Fruit fly (Drosophila melanogaster): ENCODE measurements around the gene CG9121.

The CG9121 gene

DNA sequence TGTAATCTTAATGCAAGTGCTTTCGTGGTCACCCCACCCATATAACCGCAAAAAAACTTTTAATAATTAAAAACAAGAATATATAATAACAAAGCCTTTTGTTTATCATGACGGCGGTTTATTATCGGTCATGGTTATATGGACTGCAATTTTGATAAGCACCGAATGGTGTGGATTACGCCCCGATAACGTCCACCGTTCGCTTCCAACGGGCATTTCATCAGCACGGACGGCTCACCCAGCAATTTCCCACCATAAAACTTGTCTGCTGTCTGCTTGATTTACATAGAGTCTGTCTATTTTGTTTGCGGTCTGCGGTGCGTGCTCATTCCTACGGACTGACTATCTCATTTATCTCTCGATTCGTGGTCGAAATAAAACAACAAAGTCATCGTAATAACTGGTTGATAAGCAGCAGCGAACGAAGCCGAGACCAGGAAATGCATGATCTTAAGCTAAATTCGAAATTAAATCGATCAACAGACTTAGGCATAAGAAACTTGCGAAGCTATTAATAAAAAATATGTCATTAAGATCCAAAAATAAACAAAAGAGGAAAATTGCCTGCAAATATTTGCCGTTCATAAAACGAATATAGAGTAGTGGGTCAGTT, 44.6 kb upstream of the CG9121 start (continued):
- TF ChIP-seq CG2678 (tag; optimal IDR thresholded peaks at IDR 0.05) (peak; percentile 51), CG33213 (GFP tag; optimal IDR thresholded peaks at IDR 0.05) (no peak), otp (GFP tag; IDR thresholded peaks at IDR 0.05) (no peak), CG17829 (tag; optimal IDR thresholded peaks at IDR 0.05) (no peak), CG11247 (GFP tag; IDR thresholded peaks at IDR 0.05) (no peak), chm (GFP tag; IDR thresholded peaks at IDR 0.05) (no peak), Opbp (GFP tag; IDR thresholded peaks at IDR 0.05; ENCODE audit: partially characterized antibody) (no peak), dpn (GFP tag; optimal IDR thresholded peaks at IDR 0.05) (no peak), Fer2 (tag; optimal IDR thresholded peaks at IDR 0.05) (no peak), Sry-δ (GFP tag; optimal IDR thresholded peaks at IDR 0.05) (no peak), sens-2 (GFP tag; IDR thresholded peaks at IDR 0.05) (no peak), CG11398 (GFP tag; optimal IDR thresholded peaks at IDR 0.05) (no peak), shn (GFP tag; optimal IDR thresholded peaks at IDR 0.05) (no peak), CG7839 (tag; optimal IDR thresholded peaks at IDR 0.05) (no peak), Lhr (GFP tag; optimal IDR thresholded peaks at IDR 0.05) (no peak), zf30C (GFP tag; optimal IDR thresholded peaks at IDR 0.05) (no peak), CG6813 (GFP tag; optimal IDR thresholded peaks at IDR 0.05) (no peak), CG9876 (GFP tag; optimal IDR thresholded peaks at IDR 0.05) (no peak), nerfin-1 (tag; optimal IDR thresholded peaks at IDR 0.05) (no peak), ara (GFP tag; IDR thresholded peaks at IDR 0.05) (no peak), phol (tag; optimal IDR thresholded peaks at IDR 0.05) (no peak), CG14965 (GFP tag; optimal IDR thresholded peaks at IDR 0.05; ENCODE audit: borderline replicate concordance) (no peak), CG10209 (GFP tag; optimal IDR thresholded peaks at IDR 0.05) (no peak), PHDP (tag; optimal IDR thresholded peaks at IDR 0.05) (peak; percentile 23), Side (GFP tag; optimal IDR thresholded peaks at IDR 0.05) (no peak), CG18599 (GFP tag; optimal IDR thresholded peaks at IDR 0.05) (no peak), HmgZ (tag; optimal IDR thresholded peaks at IDR 0.05) (peak; percentile 2), CkIIα-i1 (GFP tag; IDR thresholded peaks at IDR 0.05) (no peak), hb (GFP tag; IDR thresholded peaks at IDR 0.05; ENCODE audit: partially characterized antibody) (no peak), trh (GFP tag; optimal IDR thresholded peaks at IDR 0.05) (no peak), CG15011 (GFP tag; optimal IDR thresholded peaks at IDR 0.05) (no peak), HLH3B (GFP tag; IDR thresholded peaks at IDR 0.05) (no peak), sna (GFP tag; IDR thresholded peaks at IDR 0.05; ENCODE audit: partially characterized antibody) (no peak), CG9215 (GFP tag; IDR thresholded peaks at IDR 0.05) (no peak), twi (tag; optimal IDR thresholded peaks at IDR 0.05) (no peak), emc (GFP tag; optimal IDR thresholded peaks at IDR 0.05) (no peak), CG1233 (GFP tag; optimal IDR thresholded peaks at IDR 0.05) (no peak), oc (tag; optimal IDR thresholded peaks at IDR 0.05) (peak; percentile 17), ssp (GFP tag; IDR thresholded peaks at IDR 0.05) (no peak), Gsc (GFP tag; IDR thresholded peaks at IDR 0.05) (no peak), Camta (GFP tag; optimal IDR thresholded peaks at IDR 0.05) (no peak), p53 (GFP tag; optimal IDR thresholded peaks at IDR 0.05) (no peak), CG6683 (GFP tag; optimal IDR thresholded peaks at IDR 0.05) (no peak), NC2β (GFP tag; optimal IDR thresholded peaks at IDR 0.05) (no peak), cas (GFP tag; IDR thresholded peaks at IDR 0.05) (no peak), z (GFP tag; IDR thresholded peaks at IDR 0.05) (no peak), CG6175 (GFP tag; IDR thresholded peaks at IDR 0.05) (no peak), jumu (GFP tag; optimal IDR thresholded peaks at IDR 0.05) (no peak), CG34376 (GFP tag; optimal IDR thresholded peaks at IDR 0.05) (peak; percentile 84), bowl (GFP tag; IDR thresholded peaks at IDR 0.05) (no peak), CG7963 (GFP tag; IDR thresholded peaks at IDR 0.05; ENCODE audit: partially characterized antibody) (no peak)

Data from whole organism, embryonic.